Worm (Caenorhabditis elegans) whole organism, L4 larva: ENCODE measurements around the gene B0495.7.

Source experiments
- F49E8.2 ChIP-seq: sonication (generic microtip); optimal IDR thresholded peaks from 2 replicates; lab custom pipeline; 2016; ENCODE audit warnings: missing compliant biosample characterization, mild to moderate bottlenecking, missing genetic modification characterization, borderline replicate concordance
- T20F7.1 ChIP-seq: fragments of 200-800 bp; sonication (Bioruptor generic); optimal IDR thresholded peaks from 2 replicates; lab custom pipeline; 2018; ENCODE audit warnings: mild to moderate bottlenecking, missing genetic modification characterization, missing compliant biosample characterization
- T26A8.4 ChIP-seq: fragments of 200-800 bp; sonication (Bioruptor generic); IDR thresholded peaks from 2 replicates; pipeline ENCODE4 v1.3.6; 2022; ENCODE audit warnings: missing genetic modification characterization, missing compliant biosample characterization
- ZK337.2 ChIP-seq: fragments of 200-800 bp; sonication (Bioruptor generic); IDR thresholded peaks from 2 replicates; pipeline ENCODE4 v1.3.6; 2022; ENCODE audit warnings: missing genetic modification reagents, missing genetic modification characterization, missing compliant biosample characterization
- aha-1 ChIP-seq: fragments of 150-350 bp; peaks from one replicate; lab custom pipeline; 2014; ENCODE audit warnings: missing biosample characterization, missing genetic modification characterization
- arid-1 ChIP-seq: fragments of 200-800 bp; sonication (Bioruptor generic); conservative IDR thresholded peaks from 2 replicates; pipeline ENCODE4 v1.3.6; 2022; ENCODE audit warnings: missing genetic modification reagents, missing genetic modification characterization, missing compliant biosample characterization
- ceh-62 ChIP-seq: sonication (generic microtip); optimal IDR thresholded peaks from 2 replicates; lab custom pipeline; 2017; ENCODE audit warnings: missing biosample characterization, missing genetic modification characterization
- daf-16 ChIP-seq, 3 experiments: sonication (generic microtip); optimal IDR thresholded peaks; 2 replicates each; lab custom pipeline; 2016 to 2017; ENCODE audit warnings: missing genetic modification characterization in 3 of 3, missing genetic modification reagents in 3 of 3, mild to moderate bottlenecking in 2 of 3, missing compliant biosample characterization in 2 of 3, missing biosample characterization in 1 of 3, moderate library complexity in 1 of 3
- dpl-1 ChIP-seq: fragments of 150-350 bp; optimal IDR thresholded peaks from 2 replicates; lab custom pipeline; 2014; ENCODE audit warnings: missing biosample characterization, missing genetic modification reagents, missing genetic modification characterization
- hlh-11 ChIP-seq: fragments of 200-800 bp; sonication (Bioruptor generic); optimal IDR thresholded peaks from 2 replicates; lab custom pipeline; 2018; ENCODE audit warnings: mild to moderate bottlenecking, missing genetic modification characterization, missing compliant biosample characterization
- hlh-30 ChIP-seq: sonication (generic microtip); optimal IDR thresholded peaks from 2 replicates; lab custom pipeline; 2017; ENCODE audit warnings: antibody characterized with exemption, mild to moderate bottlenecking, missing genetic modification characterization, missing compliant biosample characterization; ENCODE audit not compliant: insufficient read depth
- lim-7 ChIP-seq: fragments of 200-800 bp; sonication (Bioruptor generic); IDR thresholded peaks from 2 replicates; pipeline ENCODE4 v1.3.6; 2022; ENCODE audit warnings: missing genetic modification characterization, missing compliant biosample characterization
- lin-1 ChIP-seq: fragments of 200-800 bp; sonication (Bioruptor generic); IDR thresholded peaks from 2 replicates; pipeline ENCODE4 v1.3.6; 2022; ENCODE audit warnings: missing genetic modification reagents, missing genetic modification characterization, missing compliant biosample characterization
- lsy-2 ChIP-seq, 2 experiments: fragments of 150-350 bp in 1 of 2; sonication (generic microtip) in 1 of 2; optimal IDR thresholded peaks; 2 replicates each; lab custom pipeline; 2014 to 2017; ENCODE audit warnings: missing biosample characterization in 2 of 2, missing genetic modification characterization in 2 of 2
- madf-5 ChIP-seq, 2 experiments: fragments of 200-800 bp; sonication (Bioruptor generic); IDR thresholded peaks; 2 replicates each; pipeline ENCODE4 v1.3.6; 2022; ENCODE audit warnings: missing compliant biosample characterization in 2 of 2, missing genetic modification characterization in 2 of 2
- mdl-1 ChIP-seq, 2 experiments: fragments of 150-350 bp in 1 of 2; sonication (generic microtip) in 1 of 2; optimal IDR thresholded peaks; 2 replicates each; lab custom pipeline; 2014 to 2017; ENCODE audit warnings: missing biosample characterization in 2 of 2, missing genetic modification characterization in 2 of 2
- mes-2 ChIP-seq: sonication (generic microtip); optimal IDR thresholded peaks from 2 replicates; lab custom pipeline; 2016; ENCODE audit warnings: missing genotype, mild to moderate bottlenecking, missing genetic modification characterization, missing compliant biosample characterization; ENCODE audit not compliant: poor library complexity, severe bottlenecking
- mxl-2 ChIP-seq: fragments of 200-800 bp; sonication (Bioruptor generic); conservative IDR thresholded peaks from 2 replicates; pipeline ENCODE4 v1.3.6; 2022; ENCODE audit warnings: missing genetic modification reagents, missing genetic modification characterization, missing compliant biosample characterization
- mxl-3 ChIP-seq: fragments of 200-800 bp; sonication (Bioruptor generic); optimal IDR thresholded peaks from 2 replicates; lab custom pipeline; 2018; ENCODE audit warnings: mild to moderate bottlenecking, missing genetic modification characterization, missing compliant biosample characterization
- nhr-10 ChIP-seq: fragments of 150-350 bp; optimal IDR thresholded peaks from 2 replicates; lab custom pipeline; 2014; ENCODE audit warnings: missing biosample characterization, missing genetic modification characterization
- nhr-237 ChIP-seq: sonication (generic microtip); optimal IDR thresholded peaks from 2 replicates; lab custom pipeline; 2017; ENCODE audit warnings: missing biosample characterization, missing genetic modification characterization
- nhr-28 ChIP-seq: fragments of 150-350 bp; optimal IDR thresholded peaks from 2 replicates; lab custom pipeline; 2014; ENCODE audit warnings: missing biosample characterization, missing genetic modification characterization
- nhr-6 ChIP-seq: fragments of 150-350 bp; optimal IDR thresholded peaks from 2 replicates; lab custom pipeline; 2014; ENCODE audit warnings: missing biosample characterization, missing genetic modification characterization
- php-3 ChIP-seq: fragments of 200-800 bp; sonication (Bioruptor generic); IDR thresholded peaks from 2 replicates; pipeline ENCODE4 v1.3.6; 2022; ENCODE audit warnings: missing genetic modification reagents, missing genetic modification characterization, missing compliant biosample characterization
- pqm-1 ChIP-seq: sonication (generic microtip); optimal IDR thresholded peaks from 2 replicates; lab custom pipeline; 2017; ENCODE audit warnings: missing biosample characterization, missing genetic modification characterization
- saeg-2 ChIP-seq: fragments of 200-800 bp; sonication (Bioruptor generic); IDR thresholded peaks from 2 replicates; pipeline ENCODE4 v1.3.6; 2022; ENCODE audit warnings: missing genetic modification reagents, missing genetic modification characterization, missing compliant biosample characterization
- sdz-12 ChIP-seq: fragments of 200-800 bp; sonication (Bioruptor generic); optimal IDR thresholded peaks from 2 replicates; lab custom pipeline; 2018; ENCODE audit warnings: mild to moderate bottlenecking, missing genetic modification characterization, missing compliant biosample characterization
- skn-1 ChIP-seq: fragments of 150-350 bp; optimal IDR thresholded peaks from 2 replicates; lab custom pipeline; 2014; ENCODE audit warnings: missing biosample characterization, missing genetic modification characterization
- snpc-1.2 ChIP-seq: fragments of 200-800 bp; sonication (Bioruptor generic); IDR thresholded peaks from 2 replicates; pipeline ENCODE4 v1.3.6; 2022; ENCODE audit warnings: missing genetic modification reagents, missing genetic modification characterization, missing compliant biosample characterization
- unc-62 ChIP-seq, 3 experiments: fragments of 150-350 bp in 1 of 3; sonication (generic microtip); optimal IDR thresholded peaks in 2 of 3; peaks in 1 of 3; 1 replicate in 1 of 3; 2 replicates in 2 of 3; lab custom pipeline; 2014 to 2017; ENCODE audit warnings: missing biosample characterization in 3 of 3, missing genetic modification characterization in 3 of 3, missing genetic modification reagents in 3 of 3, missing genotype in 1 of 3
- vab-7 ChIP-seq: fragments of 200-800 bp; sonication (Bioruptor generic); IDR thresholded peaks from 2 replicates; pipeline ENCODE4 v1.3.6; 2022; ENCODE audit warnings: missing genetic modification reagents, missing genetic modification characterization, missing compliant biosample characterization
- zag-1 ChIP-seq: fragments of 150-350 bp; optimal IDR thresholded peaks from 2 replicates; lab custom pipeline; 2014; ENCODE audit warnings: missing biosample characterization, missing genetic modification characterization
- zfp-2 ChIP-seq: sonication (generic microtip); optimal IDR thresholded peaks from 2 replicates; lab custom pipeline; 2016; ENCODE audit warnings: mild to moderate bottlenecking, missing genetic modification characterization, missing compliant biosample characterization
- zfp-3 ChIP-seq: fragments of 200-800 bp; sonication (Bioruptor generic); conservative IDR thresholded peaks from 2 replicates; pipeline ENCODE4 v1.3.6; 2022; ENCODE audit warnings: missing genetic modification reagents, missing genetic modification characterization, missing compliant biosample characterization
- ztf-11 ChIP-seq: fragments of 150-350 bp; optimal IDR thresholded peaks from 2 replicates; lab custom pipeline; 2014; ENCODE audit warnings: missing biosample characterization, missing genetic modification characterization

The B0495.7 gene

ce11 chrII:7684589-7684988, 20.4 kb downstream of the B0495.7 start, which contains the start of gene F18A1.1:
Gene F18A1.1, plus strand, starts transcription at chrII:7684889.
- TF ChIP-seq mxl-2 (GFP tag; lab: Robert Waterston, UW) (no peak), nhr-237 (tag; lab: Kevin White, UChicago) (peak; percentile 19)

- no peak for TF ChIP-seq pqm-1 (tag; lab: Kevin White, UChicago)
- TF ChIP-seq snpc-1.2 (GFP tag; lab: Robert Waterston, UW): peak; percentile 53; the same call in 1 of the 2 replicates
- TF ChIP-seq unc-62 (GFP tag; optimal IDR thresholded peaks at IDR 0.05 in 1 of 2; lab: Kevin White, UChicago): peak in 1 of 2 experiments; percentile 54
- TF ChIP-seq unc-62 (tag; optimal IDR thresholded peaks at IDR 0.05; lab: Kevin White, UChicago): no peak
- no peak for TF ChIP-seq daf-16 (GFP tag; optimal IDR thresholded peaks at IDR 0.05; lab: Kevin White, UChicago)
- no peak for TF ChIP-seq daf-16 (tag; optimal IDR thresholded peaks at IDR 0.05; lab: Kevin White, UChicago)
- TF ChIP-seq, all 104 proteins: peak for 2
Observed at ce11 chrII:7682488-7682887, 22.5 kb downstream of the B0495.7 start.

- TF ChIP-seq saeg-2: no peak
- peak in 1 of 2 experiments; percentile 86 for TF ChIP-seq unc-62 (GFP tag; optimal IDR thresholded peaks at IDR 0.05 in 1 of 2; lab: Kevin White, UChicago)
- TF ChIP-seq unc-62 (tag; optimal IDR thresholded peaks at IDR 0.05; lab: Kevin White, UChicago): no peak
- no peak for TF ChIP-seq sdz-12 (GFP tag; lab: Kevin White, UChicago)
- TF ChIP-seq hlh-30 (tag; lab: Kevin White, UChicago): peak; percentile 12
- TF ChIP-seq, all 104 proteins: peak for 2
Observed at ce11 chrII:7681898-7682297, 23.1 kb downstream of the B0495.7 start, which contains the start of gene lin-26. Gene lin-26, plus strand, starts transcription at chrII:7682198.

- TF ChIP-seq lim-7: no peak
- TF ChIP-seq lin-1 (GFP tag; lab: Robert Waterston, UW): no peak
- no peak for TF ChIP-seq T20F7.1 (GFP tag; lab: Kevin White, UChicago)
- TF ChIP-seq snpc-1.2 (GFP tag; lab: Robert Waterston, UW): no peak
- peak; percentile 16 for TF ChIP-seq hlh-11 (tag; lab: Kevin White, UChicago)
- TF ChIP-seq T26A8.4 (GFP tag; lab: Robert Waterston, UW): no peak
- TF ChIP-seq zfp-3 (GFP tag; lab: Robert Waterston, UW): no peak
- no peak for TF ChIP-seq ceh-62 (tag; lab: Kevin White, UChicago)
- TF ChIP-seq madf-5 (GFP tag; IDR thresholded peaks at IDR 0.05; lab: Robert Waterston, UW): no peak
- TF ChIP-seq zfp-2 (tag; lab: Kevin White, UChicago): no peak
- TF ChIP-seq ZK337.2 (GFP tag; lab: Robert Waterston, UW): no peak
- no peak for TF ChIP-seq php-3 (GFP tag; lab: Robert Waterston, UW)
- no peak for TF ChIP-seq zag-1 (tag; lab: Kevin White, UChicago)
- TF ChIP-seq mxl-3: peak; percentile 6
- TF ChIP-seq nhr-10: no peak
- no peak for TF ChIP-seq ztf-11 (tag; lab: Kevin White, UChicago)
- no peak for TF ChIP-seq nhr-6 (tag; lab: Kevin White, UChicago)
- peak; percentile 50 for TF ChIP-seq nhr-28
- TF ChIP-seq skn-1 (tag; lab: Kevin White, UChicago): no peak
Observed at ce11 chrII:7679499-7680012, 25.5 kb downstream of the B0495.7 start.

- peak; percentile 68 for TF ChIP-seq aha-1 (tag; lab: Kevin White, UChicago)
- TF ChIP-seq vab-7 (GFP tag; lab: Robert Waterston, UW): no peak
- peak; percentile 5 for TF ChIP-seq hlh-11 (tag; lab: Kevin White, UChicago)
Observed at ce11 chrII:7678512-7678911, 26.5 kb downstream of the B0495.7 start.

- peak; percentile 59 for TF ChIP-seq aha-1 (tag; lab: Kevin White, UChicago)
- peak; percentile 5 for TF ChIP-seq mxl-3
- no peak for TF ChIP-seq lsy-2 (tag; optimal IDR thresholded peaks at IDR 0.05; lab: Kevin White, UChicago)
- TF ChIP-seq mes-2: peak; percentile 19
- no peak for TF ChIP-seq F49E8.2
- peak in 1 of 2 experiments; percentile 17 for TF ChIP-seq unc-62 (GFP tag; optimal IDR thresholded peaks at IDR 0.05 in 1 of 2; lab: Kevin White, UChicago)
- no peak for TF ChIP-seq unc-62 (tag; optimal IDR thresholded peaks at IDR 0.05; lab: Kevin White, UChicago)
- TF ChIP-seq nhr-10: no peak
- peak in 1 of 2 experiments; percentile 31 for TF ChIP-seq mdl-1 (tag; optimal IDR thresholded peaks at IDR 0.05; lab: Kevin White, UChicago)
- TF ChIP-seq dpl-1: no peak
- no peak for TF ChIP-seq nhr-6 (tag; lab: Kevin White, UChicago)
- TF ChIP-seq arid-1 (GFP tag; lab: Robert Waterston, UW): no peak
Observed at ce11 chrII:7676307-7676905, 28.6 kb downstream of the B0495.7 start.
